Worm (Caenorhabditis elegans): ENCODE results near the gene srab-20.

- TF ChIP-seq ceh-82 (tag; optimal IDR thresholded peaks at IDR 0.05) (no peak), R02D3.7 (tag; optimal IDR thresholded peaks at IDR 0.05) (no peak), ceh-16 (tag; optimal IDR thresholded peaks at IDR 0.05) (no peak), unc-62 (GFP tag; optimal IDR thresholded peaks at IDR 0.05) (no peak), nhr-23 (tag; optimal IDR thresholded peaks at IDR 0.05) (no peak), blmp-1 (tag; optimal IDR thresholded peaks at IDR 0.05; ENCODE audit: insufficient read depth) (no peak), elt-1 (tag; optimal IDR thresholded peaks at IDR 0.05) (no peak), zag-1 (tag; optimal IDR thresholded peaks at IDR 0.05) (peak; percentile 33), ZK546.5 (tag; optimal IDR thresholded peaks at IDR 0.05) (no peak), nhr-11 (tag; optimal IDR thresholded peaks at IDR 0.05) (no peak), nhr-25 (tag; optimal IDR thresholded peaks at IDR 0.05) (no peak), mbf-1 (tag; optimal IDR thresholded peaks at IDR 0.05) (no peak), unc-39 (tag; optimal IDR thresholded peaks at IDR 0.05) (no peak), snpc-4 (tag; optimal IDR thresholded peaks at IDR 0.05) (no peak)
Measured at ce11 chrV:3409498-3409897, 19.3 kb upstream of the srab-20 start.
